5 worm cellular contexts compared by ENCODE assay signal in genomic region chrII:11637189-11637754, ce11.
A peak's percentile ranks its signal among the peaks of the same experiment; 100 is the strongest.
TF ChIP-seq lines count a peak whose summit lies in the region.

No protein-coding gene starts in this region.

TF ChIP-seq in whole organism, L1 larva, 84 proteins besides CTCF, POLR2A, EP300 and RAD21 (continues in another document):
- TF ChIP-seq fos-1 (tag; optimal IDR thresholded peaks at IDR 0.05; lab: Kevin White, UChicago) (peak; percentile 53), lin-14 (GFP tag; optimal IDR thresholded peaks at IDR 0.05; lab: Kevin White, UChicago) (no peak), nhr-11 (tag; optimal IDR thresholded peaks at IDR 0.05; lab: Kevin White, UChicago) (peak; percentile 32), dsc-1 (tag; optimal IDR thresholded peaks at IDR 0.05; lab: Kevin White, UChicago) (peak; percentile 72), nhr-20 (tag; optimal IDR thresholded peaks at IDR 0.05; lab: Kevin White, UChicago) (peak; percentile 8), hpl-2 (GFP tag; optimal IDR thresholded peaks at IDR 0.05; lab: Kevin White, UChicago) (no peak), lir-3 (tag; optimal IDR thresholded peaks at IDR 0.05; lab: Kevin White, UChicago; ENCODE audit: poor library complexity) (peak; percentile 33), pqm-1 (tag; optimal IDR thresholded peaks at IDR 0.05; lab: Kevin White, UChicago) (no peak), elt-2 (tag; optimal IDR thresholded peaks at IDR 0.05; lab: Kevin White, UChicago) (peak; percentile 30), lin-39 (tag; optimal IDR thresholded peaks at IDR 0.05; lab: Kevin White, UChicago) (peak; percentile 31), nhr-71 (tag; optimal IDR thresholded peaks at IDR 0.05; lab: Kevin White, UChicago) (peak; percentile 72), efl-1 (optimal IDR thresholded peaks at IDR 0.05; lab: Kevin White, UChicago) (peak in 1 of 2 experiments; percentile 2), efl-1 (GFP tag; optimal IDR thresholded peaks at IDR 0.05 in 1 of 2; lab: Kevin White, UChicago) (peak in 1 of 2 experiments; percentile 85), lsy-2 (tag; optimal IDR thresholded peaks at IDR 0.05; lab: Kevin White, UChicago) (peak; percentile 25 to 59), C04F5.9 (tag; optimal IDR thresholded peaks at IDR 0.05; lab: Kevin White, UChicago) (no peak), nhr-84 (tag; optimal IDR thresholded peaks at IDR 0.05; lab: Kevin White, UChicago) (no peak), mep-1 (tag; optimal IDR thresholded peaks at IDR 0.05; lab: Kevin White, UChicago) (no peak), egl-27 (tag; optimal IDR thresholded peaks at IDR 0.05; lab: Kevin White, UChicago) (no peak)

TF ChIP-seq in whole organism, L3 larva, 47 proteins besides CTCF, POLR2A, EP300 and RAD21 (continues in another document):
- TF ChIP-seq ceh-16 (tag; optimal IDR thresholded peaks at IDR 0.05; lab: Kevin White, UChicago) (no peak), elt-3 (tag; optimal IDR thresholded peaks at IDR 0.05; lab: Kevin White, UChicago) (no peak), pha-4 (tag; optimal IDR thresholded peaks at IDR 0.05; lab: Kevin White, UChicago) (peak; percentile 58), unc-62 (GFP tag; optimal IDR thresholded peaks at IDR 0.05; lab: Kevin White, UChicago) (no peak), nhr-28 (tag; optimal IDR thresholded peaks at IDR 0.05; lab: Kevin White, UChicago) (no peak), mdl-1 (tag; optimal IDR thresholded peaks at IDR 0.05; lab: Kevin White, UChicago) (no peak), ceh-82 (tag; optimal IDR thresholded peaks at IDR 0.05; lab: Kevin White, UChicago) (no peak), mml-1 (tag; optimal IDR thresholded peaks at IDR 0.05; lab: Kevin White, UChicago) (no peak), hmg-11 (tag; optimal IDR thresholded peaks at IDR 0.05; lab: Kevin White, UChicago) (no peak), egl-27 (tag; optimal IDR thresholded peaks at IDR 0.05; lab: Kevin White, UChicago) (no peak), snpc-4 (tag; optimal IDR thresholded peaks at IDR 0.05; lab: Kevin White, UChicago) (no peak), lin-39 (tag; optimal IDR thresholded peaks at IDR 0.05; lab: Kevin White, UChicago) (no peak), ceh-9 (tag; optimal IDR thresholded peaks at IDR 0.05; lab: Kevin White, UChicago) (no peak), nhr-43 (tag; optimal IDR thresholded peaks at IDR 0.05; lab: Kevin White, UChicago; ENCODE audit: poor library complexity, severe bottlenecking) (peak; percentile 72), nhr-23 (tag; optimal IDR thresholded peaks at IDR 0.05; lab: Kevin White, UChicago) (peak; percentile 18), nfya-1 (tag; optimal IDR thresholded peaks at IDR 0.05; lab: Kevin White, UChicago; ENCODE audit: insufficient read depth) (no peak), lin-15B (tag; optimal IDR thresholded peaks at IDR 0.05; lab: Kevin White, UChicago) (no peak), nhr-25 (tag; optimal IDR thresholded peaks at IDR 0.05; lab: Kevin White, UChicago) (peak; percentile 46), aly-2 (tag; optimal IDR thresholded peaks at IDR 0.05; lab: Kevin White, UChicago) (peak; percentile 54), skn-1 (tag; optimal IDR thresholded peaks at IDR 0.05; lab: Kevin White, UChicago) (no peak)

TF ChIP-seq in whole organism, early embryonic, 17 proteins besides CTCF, POLR2A, EP300 and RAD21:
- no peak for TF ChIP-seq flt-1 (GFP tag; IDR thresholded peaks at IDR 0.05; lab: Robert Waterston, UW)
- no peak for TF ChIP-seq tbx-11 (GFP tag; IDR thresholded peaks at IDR 0.05; lab: Robert Waterston, UW)
- TF ChIP-seq sea-1 (GFP tag; conservative IDR thresholded peaks at IDR 0.05; lab: Robert Waterston, UW): no peak
- no peak for TF ChIP-seq scrt-1 (GFP tag; IDR thresholded peaks at IDR 0.05; lab: Robert Waterston, UW)
- TF ChIP-seq ama-1 (optimal IDR thresholded peaks at IDR 0.05; lab: Kevin White, UChicago): no peak
- TF ChIP-seq hmbx-1 (tag; optimal IDR thresholded peaks at IDR 0.05; lab: Kevin White, UChicago): no peak
- TF ChIP-seq tra-4 (tag; optimal IDR thresholded peaks at IDR 0.05; lab: Kevin White, UChicago): no peak
- TF ChIP-seq hmg-4 (GFP tag; optimal IDR thresholded peaks at IDR 0.05; lab: Kevin White, UChicago): no peak
- peak; percentile 23 for TF ChIP-seq ceh-36 (tag; optimal IDR thresholded peaks at IDR 0.05; lab: Kevin White, UChicago)
- no peak for TF ChIP-seq F13C5.2 (tag; optimal IDR thresholded peaks at IDR 0.05; lab: Kevin White, UChicago)
- no peak for TF ChIP-seq ets-7 (tag; optimal IDR thresholded peaks at IDR 0.05; lab: Kevin White, UChicago)
- peak; percentile 1 for TF ChIP-seq B0310.2 (tag; optimal IDR thresholded peaks at IDR 0.05; lab: Kevin White, UChicago)
- no peak for TF ChIP-seq hnd-1 (tag; optimal IDR thresholded peaks at IDR 0.05; lab: Kevin White, UChicago)
- TF ChIP-seq ceh-13 (GFP tag; optimal IDR thresholded peaks at IDR 0.05; lab: Kevin White, UChicago): no peak
- peak; percentile 27; the same call in 1 of the 2 replicates for TF ChIP-seq tbx-37 (GFP tag; conservative IDR thresholded peaks at IDR 0.05; lab: Robert Waterston, UW)
- TF ChIP-seq aly-1 (tag; optimal IDR thresholded peaks at IDR 0.05; lab: Kevin White, UChicago): no peak
- TF ChIP-seq pes-1 (GFP tag; IDR thresholded peaks at IDR 0.05; lab: Robert Waterston, UW): no peak
TF ChIP-seq in whole organism, early embryonic: peak in this region for 3.

TF ChIP-seq in whole organism, midembryonic, 9 proteins besides CTCF, POLR2A, EP300 and RAD21:
- no peak for TF ChIP-seq ref-1 (GFP tag; conservative IDR thresholded peaks at IDR 0.05; lab: Robert Waterston, UW)
- TF ChIP-seq T22C8.4 (GFP tag; IDR thresholded peaks at IDR 0.05; lab: Robert Waterston, UW): no peak
- TF ChIP-seq tab-1 (GFP tag; IDR thresholded peaks at IDR 0.05; lab: Robert Waterston, UW): no peak
- TF ChIP-seq klf-2 (GFP tag; conservative IDR thresholded peaks at IDR 0.05; lab: Robert Waterston, UW): no peak
- TF ChIP-seq flt-1 (GFP tag; IDR thresholded peaks at IDR 0.05; lab: Robert Waterston, UW): peak; percentile 60; the same call in 1 of the 2 replicates
- TF ChIP-seq ztf-23 (GFP tag; IDR thresholded peaks at IDR 0.05; lab: Robert Waterston, UW): 0 out of 2 replicates have a peak, but pooled peaks have one; percentile 43
- peak; percentile 16 for TF ChIP-seq cog-1 (tag; optimal IDR thresholded peaks at IDR 0.05; lab: Kevin White, UChicago)
- peak; percentile 22; the same call in 1 of the 2 replicates for TF ChIP-seq ztf-29 (GFP tag; IDR thresholded peaks at IDR 0.05; lab: Robert Waterston, UW)
- no peak for TF ChIP-seq med-1 (GFP tag; optimal IDR thresholded peaks at IDR 0.05; lab: Kevin White, UChicago; ENCODE audit: insufficient read depth)

TF ChIP-seq in whole organism, young adult, 124 proteins besides CTCF, POLR2A, EP300 and RAD21:
- TF ChIP-seq tlf-1 (GFP tag; optimal IDR thresholded peaks at IDR 0.05; lab: Kevin White, UChicago) (peak; percentile 13), mxl-1 (tag; optimal IDR thresholded peaks at IDR 0.05; lab: Kevin White, UChicago) (no peak), cebp-1 (GFP tag; IDR thresholded peaks at IDR 0.05; lab: Robert Waterston, UW) (no peak), cebp-1 (tag; optimal IDR thresholded peaks at IDR 0.05; lab: Kevin White, UChicago) (peak; percentile 10), nfya-2 (GFP tag; IDR thresholded peaks at IDR 0.05; lab: Robert Waterston, UW) (no peak), ama-1 (optimal IDR thresholded peaks at IDR 0.05; lab: Kevin White, UChicago) (peak; percentile 56), ama-1 (GFP tag; optimal IDR thresholded peaks at IDR 0.05; lab: Kevin White, UChicago) (no peak), lin-40 (tag; optimal IDR thresholded peaks at IDR 0.05; lab: Kevin White, UChicago) (peak; percentile 73), nfya-1 (tag; optimal IDR thresholded peaks at IDR 0.05; lab: Kevin White, UChicago; ENCODE audit: borderline replicate concordance, insufficient read depth) (no peak), hmg-1.2 (GFP tag; IDR thresholded peaks at IDR 0.05; lab: Robert Waterston, UW) (0 out of 2 replicates have a peak, but pooled peaks have one; percentile 5), C06A6.2 (GFP tag; conservative IDR thresholded peaks at IDR 0.05; lab: Robert Waterston, UW) (0 out of 2 replicates have a peak, but pooled peaks have one; percentile 9)

Comparison
In these comparisons a context has a peak if more than half of its experiments do, and no peak if none do; other contexts are left out.
1. Of the 8 proteins assayed by ChIP-seq in both whole organism, young adult and whole organism, L1 larva: peak only in whole organism, young adult: none; only in whole organism, L1 larva: nhr-90; in both: none; in neither: 5; mixed calls (peak in some experiments, not most) for 2.